Worm (Caenorhabditis elegans): ENCODE results near the gene acl-7.

DNA sequence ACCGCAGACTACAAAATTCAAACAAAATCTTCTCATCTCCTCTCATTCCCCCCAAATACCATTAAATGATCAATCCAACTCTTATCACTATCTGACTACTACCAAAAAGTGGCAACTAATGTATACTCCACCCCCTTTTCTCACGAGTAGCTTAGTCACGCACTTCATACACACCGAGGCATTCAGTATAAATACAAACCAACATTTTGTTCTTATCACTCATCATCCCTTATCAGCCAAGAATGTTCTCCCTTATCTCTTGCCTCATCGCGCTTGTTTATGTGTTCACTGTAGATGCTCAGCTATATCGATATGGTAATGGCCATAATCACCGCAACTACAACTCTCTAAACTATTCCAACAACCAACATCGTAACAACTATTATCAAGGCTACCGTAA is 7.2 kb upstream of the acl-7 start, which contains the start of gene Y46G5A.36:
- TF ChIP-seq snpc-4 (GFP tag; optimal IDR thresholded peaks at IDR 0.05) = no peak
- no peak for TF ChIP-seq snpc-4 (tag; optimal IDR thresholded peaks at IDR 0.05)
- no peak for TF ChIP-seq ztf-26 (tag; optimal IDR thresholded peaks at IDR 0.05)
- TF ChIP-seq lin-40 (tag; optimal IDR thresholded peaks at IDR 0.05) = no peak
- no peak for TF ChIP-seq cebp-2 (GFP tag; IDR thresholded peaks at IDR 0.05)
- TF ChIP-seq ceh-58 (GFP tag; IDR thresholded peaks at IDR 0.05) = no peak
- no peak for TF ChIP-seq nfyb-1 (GFP tag; IDR thresholded peaks at IDR 0.05)
- TF ChIP-seq madf-6 (GFP tag; IDR thresholded peaks at IDR 0.05) = no peak
- no peak for TF ChIP-seq ztf-22 (GFP tag; optimal IDR thresholded peaks at IDR 0.05)
- TF ChIP-seq snpc-1.3 (tag; optimal IDR thresholded peaks at IDR 0.05; ENCODE audit: insufficient read depth) = no peak
- TF ChIP-seq pha-4 (tag; optimal IDR thresholded peaks at IDR 0.05) = no peak
- TF ChIP-seq F49E8.2 (tag; optimal IDR thresholded peaks at IDR 0.05; ENCODE audit: insufficient read depth) = no peak
- no peak for TF ChIP-seq unc-62 (GFP tag; optimal IDR thresholded peaks at IDR 0.05)
- TF ChIP-seq unc-130 (GFP tag; optimal IDR thresholded peaks at IDR 0.05) = no peak
